Worm (Caenorhabditis elegans) whole organism, mixed stage, embryonic: Measurements from ENCODE around the gene M106.3.

Experiments used
- blmp-1 ChIP-seq: fragments of 150-350 bp; optimal IDR thresholded peaks from 2 replicates; lab custom pipeline; 2014; ENCODE audit warnings: missing biosample characterization, missing genetic modification characterization
- elt-3 ChIP-seq: fragments of 150-350 bp; optimal IDR thresholded peaks from 2 replicates; lab custom pipeline; 2014; ENCODE audit warnings: missing biosample characterization, missing genetic modification characterization
- pha-4 ChIP-seq: fragments of 150-350 bp; optimal IDR thresholded peaks from 2 replicates; lab custom pipeline; 2018; ENCODE audit warnings: missing biosample characterization, missing genetic modification reagents, missing genetic modification characterization
- snpc-4 ChIP-seq: fragments of 150-350 bp; optimal IDR thresholded peaks from 2 replicates; lab custom pipeline; 2014; ENCODE audit warnings: missing biosample characterization, missing genetic modification characterization
- unc-62 ChIP-seq: fragments of 150-350 bp; optimal IDR thresholded peaks from 2 replicates; lab custom pipeline; 2014; ENCODE audit warnings: missing biosample characterization, missing genetic modification reagents, missing genetic modification characterization

ce11 chrII:10829572-10829971 lies 31.1 kb downstream of the M106.3 start:
- TF ChIP-seq unc-62 (GFP tag; lab: Kevin White, UChicago), result no peak
- TF ChIP-seq elt-3 (tag; lab: Kevin White, UChicago), result no peak
- TF ChIP-seq pha-4 (tag; lab: Kevin White, UChicago), result no peak
- no peak for TF ChIP-seq snpc-4 (tag; lab: Kevin White, UChicago)
- no peak for TF ChIP-seq blmp-1 (tag; lab: Kevin White, UChicago)
